Worm (Caenorhabditis elegans) whole organism, L3 larva: Measurements from ENCODE around the gene pqn-67.

Source experiments
- ceh-82 ChIP-seq: fragments of 150-350 bp; optimal IDR thresholded peaks from 2 replicates; lab custom pipeline; 2014; ENCODE audit warnings: missing biosample characterization, missing genetic modification characterization
- egl-27 ChIP-seq: sonication (generic microtip); optimal IDR thresholded peaks from 4 replicates; lab custom pipeline; 2017; ENCODE audit warnings: missing biosample characterization, missing genetic modification reagents, missing genetic modification characterization
- mdl-1 ChIP-seq: fragments of 150-350 bp; optimal IDR thresholded peaks from 2 replicates; lab custom pipeline; 2014; ENCODE audit warnings: missing biosample characterization, missing genetic modification characterization
- nhr-12 ChIP-seq: fragments of 150-350 bp; optimal IDR thresholded peaks from 2 replicates; lab custom pipeline; 2014; ENCODE audit warnings: missing biosample characterization, missing genetic modification characterization
- nhr-237 ChIP-seq: fragments of 150-350 bp; optimal IDR thresholded peaks from 2 replicates; lab custom pipeline; 2014; ENCODE audit warnings: missing biosample characterization, missing genetic modification characterization
- pha-4 ChIP-seq: fragments of 150-350 bp; optimal IDR thresholded peaks from 2 replicates; lab custom pipeline; 2014; ENCODE audit warnings: missing biosample characterization, missing genetic modification reagents, missing genetic modification characterization
- sea-2 ChIP-seq: fragments of 150-350 bp; sonication (generic microtip); optimal IDR thresholded peaks from 4 replicates; lab custom pipeline; 2014; ENCODE audit warnings: missing biosample characterization, missing genetic modification reagents, missing genetic modification characterization
- snpc-4 ChIP-seq: fragments of 150-350 bp; optimal IDR thresholded peaks from 2 replicates; lab custom pipeline; 2014; ENCODE audit warnings: missing biosample characterization, missing genetic modification characterization

DNA sequence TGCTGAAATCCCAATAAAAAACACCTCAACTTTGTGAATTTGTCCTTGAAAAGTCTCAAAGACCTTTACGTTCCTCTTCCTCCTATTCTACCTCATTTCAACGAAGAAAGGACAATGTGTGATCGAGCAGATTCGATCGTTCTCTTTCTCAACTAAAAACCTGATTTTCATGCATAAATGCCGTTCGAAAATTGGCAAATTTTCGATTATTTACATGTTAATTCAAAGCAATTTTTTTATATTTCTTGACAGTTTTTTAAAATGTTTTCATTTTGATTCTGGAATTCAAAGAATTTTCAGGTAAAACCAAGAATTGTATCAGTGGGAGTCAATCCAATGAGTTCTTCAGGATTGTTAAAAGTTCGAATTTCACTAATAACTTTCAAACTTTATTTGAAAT is 44.3 kb downstream of the pqn-67 start, which contains the start of gene lin-46:
- TF ChIP-seq snpc-4 (tag; lab: Kevin White, UChicago) (no peak), mdl-1 (tag; lab: Kevin White, UChicago) (no peak), egl-27 (tag; lab: Kevin White, UChicago) (no peak), nhr-237 (tag; lab: Kevin White, UChicago) (no peak), sea-2 (GFP tag; lab: Kevin White, UChicago) (no peak), ceh-82 (tag; lab: Kevin White, UChicago) (no peak), nhr-12 (tag; lab: Kevin White, UChicago) (no peak), pha-4 (tag; lab: Kevin White, UChicago) (no peak)
